Worm (Caenorhabditis elegans): ENCODE measurements around the gene hat-1.
A peak's percentile ranks its signal among the peaks of the same experiment; 100 is the strongest.
"Not testable (repeated sequence)": the region's sequence is repeated elsewhere in the genome, so short reads cannot be mapped to it uniquely, and the experiment has no call there.

The hat-1 gene

ce11 chrIII:10442355-10443140 lies 35.5 kb upstream of the hat-1 start, which contains the start of the genes H04D03.2 and ecps-2:
TSS of gene H04D03.2 (minus strand) at chrIII:10442405.
TSS of gene ecps-2 (plus strand) at chrIII:10443090.
- TF ChIP-seq nhr-77 (tag; optimal IDR thresholded peaks at IDR 0.05) (no peak), elt-2 (tag; optimal IDR thresholded peaks at IDR 0.05) (no peak), lin-35 (GFP tag; optimal IDR thresholded peaks at IDR 0.05) (no peak), nhr-47 (tag; optimal IDR thresholded peaks at IDR 0.05) (no peak), dsc-1 (tag; optimal IDR thresholded peaks at IDR 0.05) (no peak), C34B4.2 (tag; optimal IDR thresholded peaks at IDR 0.05) (no peak), fkh-4 (tag; optimal IDR thresholded peaks at IDR 0.05; ENCODE audit: borderline replicate concordance) (no peak), lin-15B (tag; optimal IDR thresholded peaks at IDR 0.05) (no peak), sptf-1 (tag; optimal IDR thresholded peaks at IDR 0.05) (no peak), mdl-1 (tag; optimal IDR thresholded peaks at IDR 0.05) (no peak)

ce11 chrIII:10438780-10439179 lies 31.7 kb upstream of the hat-1 start, which contains the start of gene H04D03.6:
TSS of gene H04D03.6 (minus strand) at chrIII:10438880.
- not testable (repeated sequence) for TF ChIP-seq mep-1 (tag; optimal IDR thresholded peaks at IDR 0.05); lin-35 (GFP tag; optimal IDR thresholded peaks at IDR 0.05); pax-3 (tag; optimal IDR thresholded peaks at IDR 0.05)

ce11 chrIII:10435938-10436842 lies 29.1 kb upstream of the hat-1 start, which contains the start of the genes smrd-1 and enu-3.1:
TSS of gene smrd-1 (minus strand) at chrIII:10435988.
TSS of gene enu-3.1 (plus strand) at chrIII:10436276.
- peak; percentile 25 for TF ChIP-seq aha-1 (tag; optimal IDR thresholded peaks at IDR 0.05)
- TF ChIP-seq snpc-4 (tag; optimal IDR thresholded peaks at IDR 0.05): peak; percentile 13
- peak; percentile 57 for TF ChIP-seq lir-3 (tag; optimal IDR thresholded peaks at IDR 0.05; ENCODE audit: poor library complexity)
- peak; percentile 62 for TF ChIP-seq unc-86 (tag; optimal IDR thresholded peaks at IDR 0.05)
- TF ChIP-seq unc-98 (GFP tag; IDR thresholded peaks at IDR 0.05): peak; percentile 63
- TF ChIP-seq C16A3.4 (tag; optimal IDR thresholded peaks at IDR 0.05): peak; percentile 13
- peak; percentile 88 for TF ChIP-seq F16B12.6 (tag; optimal IDR thresholded peaks at IDR 0.05)
- TF ChIP-seq lin-35 (GFP tag; optimal IDR thresholded peaks at IDR 0.05): peak; percentile 69 to 73
- peak in 1 of 2 experiments; percentile 65 for TF ChIP-seq ztf-11 (tag; optimal IDR thresholded peaks at IDR 0.05)
- peak; percentile 44 for TF ChIP-seq vab-15 (tag; optimal IDR thresholded peaks at IDR 0.05)
- TF ChIP-seq lin-15B (tag; optimal IDR thresholded peaks at IDR 0.05): peak; percentile 72
- peak; percentile 72 to 77 for TF ChIP-seq lsy-2 (tag; optimal IDR thresholded peaks at IDR 0.05)
- TF ChIP-seq blmp-1 (tag; optimal IDR thresholded peaks at IDR 0.05): peak; percentile 26
- peak; percentile 72 for TF ChIP-seq ceh-88 (GFP tag; IDR thresholded peaks at IDR 0.05)
- TF ChIP-seq fkh-10 (GFP tag; optimal IDR thresholded peaks at IDR 0.05): peak; percentile 82
- TF ChIP-seq aly-2 (tag; optimal IDR thresholded peaks at IDR 0.05): peak; percentile 28
- peak; percentile 84 for TF ChIP-seq nhr-47 (tag; optimal IDR thresholded peaks at IDR 0.05)
- peak; percentile 20 for TF ChIP-seq unc-130 (tag; optimal IDR thresholded peaks at IDR 0.05)
- peak; percentile 63 for TF ChIP-seq egl-13 (tag; optimal IDR thresholded peaks at IDR 0.05)
- TF ChIP-seq ceh-8 (GFP tag; optimal IDR thresholded peaks at IDR 0.05): peak; percentile 93
- peak; percentile 78 for TF ChIP-seq nhr-19 (GFP tag; conservative IDR thresholded peaks at IDR 0.05)
- TF ChIP-seq mep-1 (tag; optimal IDR thresholded peaks at IDR 0.05): peak; percentile 42
- TF ChIP-seq C04F5.9 (tag; optimal IDR thresholded peaks at IDR 0.05): peak; percentile 9
- TF ChIP-seq ceh-82 (tag; optimal IDR thresholded peaks at IDR 0.05): peak; percentile 41 to 65 (median 41)
- TF ChIP-seq efl-1 (optimal IDR thresholded peaks at IDR 0.05): peak; percentile 53 to 71
- TF ChIP-seq efl-1 (GFP tag; optimal IDR thresholded peaks at IDR 0.05 in 1 of 2): peak; percentile 73 to 96
- peak; percentile 78 for TF ChIP-seq lin-14 (GFP tag; optimal IDR thresholded peaks at IDR 0.05)
- TF ChIP-seq nhr-20 (tag; optimal IDR thresholded peaks at IDR 0.05): peak; percentile 66
- TF ChIP-seq nhr-90 (tag; optimal IDR thresholded peaks at IDR 0.05; ENCODE audit: poor library complexity): peak; percentile 63
- TF ChIP-seq nhr-85 (tag): peak; percentile 64
- TF ChIP-seq nhr-77 (tag; optimal IDR thresholded peaks at IDR 0.05): peak; percentile 29
- TF ChIP-seq swsn-7 (tag; optimal IDR thresholded peaks at IDR 0.05): peak; percentile 70
- TF ChIP-seq ces-1 (GFP tag; optimal IDR thresholded peaks at IDR 0.05): peak; percentile 92
- peak; percentile 37 to 75 (median 66) for TF ChIP-seq dpl-1 (GFP tag; optimal IDR thresholded peaks at IDR 0.05)
- TF ChIP-seq lin-13 (GFP tag; optimal IDR thresholded peaks at IDR 0.05): peak; percentile 58
- peak; percentile 59 for TF ChIP-seq rnt-1 (tag; optimal IDR thresholded peaks at IDR 0.05)

Data from whole organism, L1 larva.